Worm (Caenorhabditis elegans) whole organism, L4/young adult: ENCODE results near the gene ZC204.13.

Experiments
- W03F9.2 ChIP-seq: fragments of 150-350 bp; optimal IDR thresholded peaks from 2 replicates; lab custom pipeline; 2014; ENCODE audit warnings: missing biosample characterization, missing genetic modification characterization
- dao-5 ChIP-seq: sonication (generic microtip); optimal IDR thresholded peaks from 2 replicates; lab custom pipeline; 2016; ENCODE audit warnings: missing genotype, missing genetic modification characterization, moderate library complexity, missing compliant biosample characterization
- him-1 ChIP-seq: sonication (generic microtip); optimal IDR thresholded peaks from 2 replicates; lab custom pipeline; 2016; ENCODE audit warnings: missing genotype, missing genetic modification reagents, missing genetic modification characterization, missing compliant biosample characterization

ZC204.13 gene

ce11 chrII:1610630-1611029, 50.2 kb downstream of the ZC204.13 start, which contains the start of gene fbxa-163:
TSS of gene fbxa-163 (minus strand) at chrII:1610730.
- TF ChIP-seq dao-5 (no peak), him-1 (no peak), W03F9.2 (tag; lab: Kevin White, UChicago) (no peak)
